Worm (Caenorhabditis elegans) whole organism, young adult: Measurements from ENCODE around the gene Y104H12D.2.

Experiments
- ZK185.1 ChIP-seq: sonication (generic microtip); optimal IDR thresholded peaks from 2 replicates; lab custom pipeline; 2016; ENCODE audit warnings: mild to moderate bottlenecking, missing genetic modification characterization, missing compliant biosample characterization; ENCODE audit not compliant: poor library complexity, severe bottlenecking
- atf-7 ChIP-seq: sonication (generic microtip); optimal IDR thresholded peaks from 2 replicates; lab custom pipeline; 2017; ENCODE audit warnings: mild to moderate bottlenecking, missing genetic modification characterization, missing compliant biosample characterization
- egl-44 ChIP-seq: fragments of 200-800 bp; sonication (Bioruptor generic); IDR thresholded peaks from 2 replicates; pipeline ENCODE4 v1.3.6; 2022; ENCODE audit warnings: missing genetic modification reagents, missing genetic modification characterization, missing compliant biosample characterization
- nfyb-1 ChIP-seq: fragments of 200-800 bp; sonication (Bioruptor generic); IDR thresholded peaks from 2 replicates; pipeline ENCODE4 v1.3.6; 2022; ENCODE audit warnings: missing genetic modification reagents, missing genetic modification characterization, missing compliant biosample characterization
- repo-1 ChIP-seq: sonication (generic microtip); optimal IDR thresholded peaks from 2 replicates; lab custom pipeline; 2017; ENCODE audit warnings: mild to moderate bottlenecking, missing genetic modification characterization, missing compliant biosample characterization
- unc-130 ChIP-seq: sonication (generic microtip); optimal IDR thresholded peaks from 2 replicates; lab custom pipeline; 2016; ENCODE audit warnings: missing genetic modification reagents, missing genetic modification characterization, missing compliant biosample characterization

DNA sequence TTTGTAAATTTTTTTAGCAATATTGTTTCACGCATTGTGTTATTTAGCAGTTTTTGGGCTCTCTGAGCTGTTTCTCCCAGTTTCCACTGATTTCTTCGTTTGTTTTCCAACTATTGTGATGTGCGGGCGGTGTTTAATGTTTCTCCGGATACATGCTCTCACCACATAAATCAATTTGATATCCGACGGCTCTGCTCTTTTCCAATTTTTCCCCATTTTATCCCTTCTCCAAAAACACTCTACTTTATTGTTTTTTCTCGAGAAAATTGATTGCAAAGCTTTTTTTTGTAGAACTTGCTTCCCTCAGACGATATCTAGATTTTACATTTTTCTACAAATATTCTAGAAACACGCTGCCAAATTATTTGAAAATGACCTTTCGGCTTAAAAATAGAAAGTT lies 37.7 kb downstream of the Y104H12D.2 start:
- TF ChIP-seq nfyb-1 (GFP tag; lab: Robert Waterston, UW) (no peak), egl-44 (GFP tag; lab: Robert Waterston, UW) (no peak), atf-7 (tag; lab: Kevin White, UChicago) (no peak), ZK185.1 (no peak), unc-130 (GFP tag; lab: Kevin White, UChicago) (no peak), repo-1 (tag; lab: Kevin White, UChicago) (no peak)
